Worm (Caenorhabditis elegans): ENCODE measurements around the gene nspb-4.

DNA sequence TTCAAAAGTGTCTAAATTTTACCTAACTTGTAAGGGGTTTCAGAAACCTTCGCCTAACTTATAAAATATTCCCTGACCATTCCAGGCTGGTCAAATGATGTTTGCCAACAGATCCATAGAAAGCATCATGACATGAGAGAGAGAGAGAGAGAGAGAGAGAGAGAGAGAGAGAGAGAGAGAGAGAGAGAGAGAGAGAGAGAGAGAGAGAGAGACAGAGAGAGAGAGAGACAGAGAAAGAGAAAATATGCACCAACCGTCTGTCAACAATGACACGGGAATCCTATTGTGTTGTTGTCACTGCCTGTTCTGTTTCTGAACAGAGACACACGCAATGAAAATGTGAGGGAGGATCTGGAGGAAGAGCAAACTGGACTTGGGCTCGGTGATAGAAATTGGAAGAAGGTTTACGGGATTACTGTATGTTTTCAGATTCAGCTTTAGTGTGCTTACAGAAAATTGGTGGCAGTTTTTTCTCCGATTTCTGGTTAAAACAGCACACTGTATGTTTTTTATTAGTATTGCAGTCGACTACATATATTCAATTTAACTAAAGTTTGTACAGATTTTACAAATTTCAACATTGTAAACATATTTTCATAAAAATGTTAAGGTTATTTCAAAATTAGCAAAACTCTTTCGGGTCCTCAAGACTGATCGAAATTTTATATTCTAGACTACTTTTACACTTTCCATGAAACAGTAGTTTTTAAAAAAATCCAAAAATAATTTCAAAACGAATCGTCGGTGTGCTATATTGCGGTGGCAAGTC lies 21.9 kb upstream of the nspb-4 start:
- TF ChIP-seq snpc-1.3 (tag; optimal IDR thresholded peaks at IDR 0.05; ENCODE audit: insufficient read depth) (no peak), cebp-2 (GFP tag; IDR thresholded peaks at IDR 0.05) (no peak), attf-3 (GFP tag; conservative IDR thresholded peaks at IDR 0.05) (no peak), madf-10 (tag; optimal IDR thresholded peaks at IDR 0.05) (no peak), B0336.3 (GFP tag; IDR thresholded peaks at IDR 0.05) (no peak), C06A6.2 (GFP tag; conservative IDR thresholded peaks at IDR 0.05) (no peak), C17E4.6 (GFP tag; IDR thresholded peaks at IDR 0.05) (no peak), K12H6.12 (tag; optimal IDR thresholded peaks at IDR 0.05) (no peak), unc-62 (GFP tag; optimal IDR thresholded peaks at IDR 0.05) (no peak), gei-17 (GFP tag; optimal IDR thresholded peaks at IDR 0.05) (no peak), ztf-25 (GFP tag; IDR thresholded peaks at IDR 0.05) (no peak), hrde-1 (tag; optimal IDR thresholded peaks at IDR 0.05; ENCODE audit: borderline replicate concordance) (no peak)
